Worm (Caenorhabditis elegans) whole organism, L4/young adult: ENCODE results near the gene C05C12.4.
"Not testable (repeated sequence)": the region's sequence is repeated elsewhere in the genome, so short reads cannot be mapped to it uniquely, and the experiment has no call there.

ENCODE experiments used
- W03F9.2 ChIP-seq: fragments of 150-350 bp; optimal IDR thresholded peaks from 2 replicates; lab custom pipeline; 2014; ENCODE audit warnings: missing biosample characterization, missing genetic modification characterization
- dao-5 ChIP-seq: sonication (generic microtip); optimal IDR thresholded peaks from 2 replicates; lab custom pipeline; 2016; ENCODE audit warnings: missing genotype, missing genetic modification characterization, moderate library complexity, missing compliant biosample characterization
- him-1 ChIP-seq: sonication (generic microtip); optimal IDR thresholded peaks from 2 replicates; lab custom pipeline; 2016; ENCODE audit warnings: missing genotype, missing genetic modification reagents, missing genetic modification characterization, missing compliant biosample characterization

C05C12.4 gene

ce11 chrIV:11248031-11248631 is at the start of gene C05C12.4:
Gene C05C12.4, minus strand, starts transcription at chrIV:11248081.
- no peak for TF ChIP-seq dao-5
- TF ChIP-seq W03F9.2 (tag; lab: Kevin White, UChicago): no peak
- TF ChIP-seq him-1: no peak

ce11 chrIV:11296787-11297186 is 48.9 kb upstream of the C05C12.4 start, which contains the start of gene mttu-1:
Gene mttu-1, minus strand, starts transcription at chrIV:11296887.
- TF ChIP-seq dao-5: no peak
- no peak for TF ChIP-seq him-1
- TF ChIP-seq W03F9.2 (tag; lab: Kevin White, UChicago): no peak

- TF ChIP-seq W03F9.2 (tag; lab: Kevin White, UChicago) (no peak), dao-5 (no peak), him-1 (no peak)
These were observed 41.1 kb upstream of the C05C12.4 start for ce11 chrIV:11288965-11289364.

ce11 chrIV:11287511-11287910 is 39.6 kb upstream of the C05C12.4 start, which contains the start of gene F54D1.6:
Gene F54D1.6, plus strand, starts transcription at chrIV:11287811.
- TF ChIP-seq W03F9.2 (tag; lab: Kevin White, UChicago): no peak
- TF ChIP-seq dao-5: no peak
- TF ChIP-seq him-1: no peak

- no peak for TF ChIP-seq W03F9.2 (tag; lab: Kevin White, UChicago)
- TF ChIP-seq him-1: no peak
- TF ChIP-seq dao-5: no peak
These were observed 38.2 kb upstream of the C05C12.4 start for ce11 chrIV:11286112-11286511.

- TF ChIP-seq dao-5 (no peak), him-1 (no peak), W03F9.2 (tag; lab: Kevin White, UChicago) (no peak)
These were observed 37.4 kb upstream of the C05C12.4 start for ce11 chrIV:11285239-11285638.

ce11 chrIV:11284102-11284531 is 36.2 kb upstream of the C05C12.4 start:
- TF ChIP-seq dao-5: no peak

- TF ChIP-seq him-1 (no peak), dao-5 (no peak)
These were observed 28.1 kb upstream of the C05C12.4 start for ce11 chrIV:11276026-11276425.

ce11 chrIV:11273151-11273550 is 25.3 kb upstream of the C05C12.4 start, which contains the start of gene gtl-2:
Gene gtl-2, plus strand, starts transcription at chrIV:11273451.
- TF ChIP-seq W03F9.2 (tag; lab: Kevin White, UChicago) (no peak), him-1 (no peak), dao-5 (no peak)

- TF ChIP-seq dao-5 (no peak), him-1 (no peak), W03F9.2 (tag; lab: Kevin White, UChicago) (no peak)
These were observed 23.4 kb upstream of the C05C12.4 start, which contains the start of gene nhr-7 for ce11 chrIV:11271262-11271661. Gene nhr-7, minus strand, starts transcription at chrIV:11271362.

ce11 chrIV:11269483-11269882 is 21.6 kb upstream of the C05C12.4 start:
- TF ChIP-seq him-1 (no peak), W03F9.2 (tag; lab: Kevin White, UChicago) (no peak)

- TF ChIP-seq dao-5 (no peak), him-1 (no peak), W03F9.2 (tag; lab: Kevin White, UChicago) (no peak)
These were observed 18.2 kb upstream of the C05C12.4 start, which contains the start of gene col-127 for ce11 chrIV:11266090-11266489. Gene col-127, minus strand, starts transcription at chrIV:11266190.

ce11 chrIV:11263101-11263500 is 15.2 kb upstream of the C05C12.4 start, which contains the start of gene col-126:
Gene col-126, plus strand, starts transcription at chrIV:11263401.
- TF ChIP-seq dao-5; W03F9.2 (tag; lab: Kevin White, UChicago); him-1: not testable (repeated sequence)

ce11 chrIV:11261535-11261934 is 13.7 kb upstream of the C05C12.4 start, which contains the start of gene F54D1.1:
Gene F54D1.1, plus strand, starts transcription at chrIV:11261835.
- TF ChIP-seq W03F9.2 (tag; lab: Kevin White, UChicago) (no peak), dao-5 (no peak), him-1 (no peak)

ce11 chrIV:11260544-11261227 is 12.8 kb upstream of the C05C12.4 start, which contains the start of gene C05C12.5:
Gene C05C12.5, minus strand, starts transcription at chrIV:11261185.
- TF ChIP-seq him-1 (no peak), dao-5 (no peak), W03F9.2 (tag; lab: Kevin White, UChicago) (no peak)
